Fruit fly (Drosophila melanogaster): ENCODE results near the gene CG2116.

CG2116 gene

dm6 chrX:8157294-8157693, 27.7 kb downstream of the CG2116 start, which contains the start of the genes Traf6 and GIIIspla2:
Gene Traf6, minus strand, starts transcription at chrX:8157386.
Gene GIIIspla2, plus strand, starts transcription at chrX:8157628.
- TF ChIP-seq CG8159 (tag; optimal IDR thresholded peaks at IDR 0.05) (peak; percentile 71), CG8301 (tag; optimal IDR thresholded peaks at IDR 0.05) (peak; percentile 70), CG10348 (GFP tag; IDR thresholded peaks at IDR 0.05) (no peak), CG17806 (tag; optimal IDR thresholded peaks at IDR 0.05) (peak; percentile 52), Ets98B (GFP tag; IDR thresholded peaks at IDR 0.05) (peak; percentile 72), CG9948 (tag; optimal IDR thresholded peaks at IDR 0.05) (peak; percentile 65), fd96Ca (GFP tag; IDR thresholded peaks at IDR 0.05) (peak; percentile 83; the same call in 2 of the 3 replicates), rn (GFP tag; IDR thresholded peaks at IDR 0.05) (peak; percentile 71), EcR (GFP tag; optimal IDR thresholded peaks at IDR 0.05) (no peak), gl (tag; optimal IDR thresholded peaks at IDR 0.05) (no peak), CG32121 (GFP tag; IDR thresholded peaks at IDR 0.05) (peak; percentile 60), Snoo (tag; optimal IDR thresholded peaks at IDR 0.05) (peak; percentile 63), Pif1B (GFP tag; optimal IDR thresholded peaks at IDR 0.05) (no peak), CG4496 (GFP tag; IDR thresholded peaks at IDR 0.05) (peak; percentile 79), D1 (tag; optimal IDR thresholded peaks at IDR 0.05) (no peak), Pif1A (GFP tag; optimal IDR thresholded peaks at IDR 0.05) (no peak), CG14655 (GFP tag; optimal IDR thresholded peaks at IDR 0.05) (no peak), CG13204 (GFP tag; optimal IDR thresholded peaks at IDR 0.05) (no peak), CG34367 (tag; optimal IDR thresholded peaks at IDR 0.05) (peak; percentile 53), CG12605 (GFP tag; IDR thresholded peaks at IDR 0.05) (no peak), CG15710 (tag; optimal IDR thresholded peaks at IDR 0.05) (peak; percentile 78)

dm6 chrX:8158942-8159472, 29.4 kb downstream of the CG2116 start:
- TF ChIP-seq CG8301 (tag; optimal IDR thresholded peaks at IDR 0.05) (peak; percentile 18), gl (tag; optimal IDR thresholded peaks at IDR 0.05) (peak; percentile 88), CG13204 (GFP tag; optimal IDR thresholded peaks at IDR 0.05) (peak; percentile 68), Pif1A (GFP tag; optimal IDR thresholded peaks at IDR 0.05) (no peak), Ets98B (GFP tag; IDR thresholded peaks at IDR 0.05) (peak; percentile 29; the same call in 1 of the 2 replicates), CG14655 (GFP tag; optimal IDR thresholded peaks at IDR 0.05) (peak; percentile 50), EcR (GFP tag; optimal IDR thresholded peaks at IDR 0.05) (no peak), CG10348 (GFP tag; IDR thresholded peaks at IDR 0.05) (no peak), CG4496 (GFP tag; IDR thresholded peaks at IDR 0.05) (peak; percentile 43; the same call in 1 of the 3 replicates), CG32121 (GFP tag; IDR thresholded peaks at IDR 0.05) (peak; percentile 25; the same call in 1 of the 2 replicates), Snoo (tag; optimal IDR thresholded peaks at IDR 0.05) (peak; percentile 5), CG8159 (tag; optimal IDR thresholded peaks at IDR 0.05) (peak; percentile 28), CG34367 (tag; optimal IDR thresholded peaks at IDR 0.05) (peak; percentile 26), CG12605 (GFP tag; IDR thresholded peaks at IDR 0.05) (peak; percentile 72), fd96Ca (GFP tag; IDR thresholded peaks at IDR 0.05) (0 out of 3 replicates have a peak, but pooled peaks have one; percentile 19)

- no peak for TF ChIP-seq CG32121 (GFP tag; IDR thresholded peaks at IDR 0.05)
- no peak for TF ChIP-seq EcR (GFP tag; optimal IDR thresholded peaks at IDR 0.05)
- no peak for TF ChIP-seq CG15710 (tag; optimal IDR thresholded peaks at IDR 0.05)
- TF ChIP-seq CG34367 (tag; optimal IDR thresholded peaks at IDR 0.05), result no peak
- TF ChIP-seq CG10348 (GFP tag; IDR thresholded peaks at IDR 0.05), result no peak
Measured at dm6 chrX:8159754-8160153, 30.1 kb downstream of the CG2116 start, which contains the start of gene CG15337. Gene CG15337, plus strand, starts transcription at chrX:8160054.

dm6 chrX:8162692-8163091, 33.1 kb downstream of the CG2116 start, which contains the start of gene CG10761:
Gene CG10761, minus strand, starts transcription at chrX:8162792.
- no peak for TF ChIP-seq CG32121 (GFP tag; IDR thresholded peaks at IDR 0.05)
- no peak for TF ChIP-seq CG4496 (GFP tag; IDR thresholded peaks at IDR 0.05)
- no peak for TF ChIP-seq CG12605 (GFP tag; IDR thresholded peaks at IDR 0.05)
- TF ChIP-seq CG15710 (tag; optimal IDR thresholded peaks at IDR 0.05), result no peak
- TF ChIP-seq rn (GFP tag; IDR thresholded peaks at IDR 0.05), result no peak
- TF ChIP-seq Pif1B (GFP tag; optimal IDR thresholded peaks at IDR 0.05), result no peak
- no peak for TF ChIP-seq EcR (GFP tag; optimal IDR thresholded peaks at IDR 0.05)
- no peak for TF ChIP-seq CG8301 (tag; optimal IDR thresholded peaks at IDR 0.05)
- no peak for TF ChIP-seq gl (tag; optimal IDR thresholded peaks at IDR 0.05)
- no peak for TF ChIP-seq Ets98B (GFP tag; IDR thresholded peaks at IDR 0.05)
- no peak for TF ChIP-seq CG14655 (GFP tag; optimal IDR thresholded peaks at IDR 0.05)
- TF ChIP-seq D1 (tag; optimal IDR thresholded peaks at IDR 0.05), result no peak
- TF ChIP-seq Pif1A (GFP tag; optimal IDR thresholded peaks at IDR 0.05), result no peak

DNA sequence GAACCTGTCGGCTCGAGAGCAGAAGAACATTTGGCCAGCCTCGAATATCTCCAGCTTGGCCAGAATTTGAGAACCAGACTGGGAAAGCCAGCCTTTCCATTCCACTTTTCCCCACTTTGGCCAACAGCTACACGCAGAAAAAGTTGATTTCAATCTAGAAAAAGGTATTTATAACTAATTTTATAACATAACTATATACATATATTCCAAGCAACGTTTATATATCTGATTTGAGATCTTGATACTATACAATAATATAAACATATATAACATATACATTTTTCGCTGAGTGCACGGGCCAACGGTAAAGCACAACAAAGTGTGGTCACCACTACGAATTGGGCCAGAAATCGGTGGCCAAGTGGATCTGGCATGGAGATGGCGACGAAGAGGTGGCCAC, 33.8 kb downstream of the CG2116 start:
- peak; percentile 69 for TF ChIP-seq CG4496 (GFP tag; IDR thresholded peaks at IDR 0.05)
- no peak for TF ChIP-seq gl (tag; optimal IDR thresholded peaks at IDR 0.05)
- TF ChIP-seq CG9948 (tag; optimal IDR thresholded peaks at IDR 0.05), result no peak
- TF ChIP-seq CG13204 (GFP tag; optimal IDR thresholded peaks at IDR 0.05), result no peak
- no peak for TF ChIP-seq CG32121 (GFP tag; IDR thresholded peaks at IDR 0.05)
- TF ChIP-seq CG14655 (GFP tag; optimal IDR thresholded peaks at IDR 0.05), result peak; percentile 73
- TF ChIP-seq Pif1A (GFP tag; optimal IDR thresholded peaks at IDR 0.05), result no peak
- TF ChIP-seq Pif1B (GFP tag; optimal IDR thresholded peaks at IDR 0.05), result no peak
- no peak for TF ChIP-seq CG17806 (tag; optimal IDR thresholded peaks at IDR 0.05)
- no peak for TF ChIP-seq fd96Ca (GFP tag; IDR thresholded peaks at IDR 0.05)
- no peak for TF ChIP-seq D1 (tag; optimal IDR thresholded peaks at IDR 0.05)
- no peak for TF ChIP-seq CG15710 (tag; optimal IDR thresholded peaks at IDR 0.05)
- no peak for TF ChIP-seq CG34367 (tag; optimal IDR thresholded peaks at IDR 0.05)
- peak; percentile 25; the same call in 1 of the 2 replicates for TF ChIP-seq Ets98B (GFP tag; IDR thresholded peaks at IDR 0.05)
- TF ChIP-seq CG12605 (GFP tag; IDR thresholded peaks at IDR 0.05), result 0 out of 2 replicates have a peak, but pooled peaks have one; percentile 12
- no peak for TF ChIP-seq CG10348 (GFP tag; IDR thresholded peaks at IDR 0.05)
- TF ChIP-seq CG8159 (tag; optimal IDR thresholded peaks at IDR 0.05), result no peak
- TF ChIP-seq EcR (GFP tag; optimal IDR thresholded peaks at IDR 0.05), result no peak
- no peak for TF ChIP-seq Snoo (tag; optimal IDR thresholded peaks at IDR 0.05)
- peak; percentile 78 for TF ChIP-seq CG8301 (tag; optimal IDR thresholded peaks at IDR 0.05)
- TF ChIP-seq rn (GFP tag; IDR thresholded peaks at IDR 0.05), result no peak
